Worm (Caenorhabditis elegans): Measurements from ENCODE around the gene nhr-70.

- no peak for TF ChIP-seq unc-62 (GFP tag; optimal IDR thresholded peaks at IDR 0.05)
- TF ChIP-seq nhr-76 (tag; optimal IDR thresholded peaks at IDR 0.05), result no peak
- TF ChIP-seq nhr-237 (tag; optimal IDR thresholded peaks at IDR 0.05), result no peak
Observed at ce11 chrV:18582358-18582757, 34.0 kb upstream of the nhr-70 start, which contains the start of gene txt-14.
